Worm (Caenorhabditis elegans): ENCODE results near the gene zip-8.

The zip-8 gene

DNA sequence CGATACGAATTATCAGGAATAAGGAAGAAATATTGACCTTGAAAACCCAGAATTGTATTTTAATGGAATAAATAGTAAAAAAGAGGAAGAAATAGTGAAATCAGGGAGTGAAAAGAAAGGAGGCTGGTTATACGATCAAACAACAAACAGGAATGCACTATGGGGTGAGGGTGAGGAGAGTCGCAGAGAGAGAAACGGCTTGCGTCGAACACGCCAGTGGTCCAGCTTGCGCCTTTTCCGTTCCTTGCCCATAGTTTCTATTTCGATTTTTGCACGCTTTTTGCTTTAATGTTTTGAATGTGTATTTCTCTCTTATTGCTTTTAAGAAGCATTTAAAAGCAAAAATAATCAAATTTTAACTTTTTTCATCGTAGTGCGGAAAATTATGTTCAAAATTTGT is 25.1 kb upstream of the zip-8 start (continued):
- TF ChIP-seq ztf-7 (tag; optimal IDR thresholded peaks at IDR 0.05) = no peak
- peak; percentile 78 for TF ChIP-seq hmg-1.1 (GFP tag; IDR thresholded peaks at IDR 0.05)
- peak; percentile 76; the same call in 1 of the 2 replicates for TF ChIP-seq arid-1 (GFP tag; conservative IDR thresholded peaks at IDR 0.05)
- TF ChIP-seq ZK546.5 (tag; optimal IDR thresholded peaks at IDR 0.05) = no peak
- TF ChIP-seq daf-19 (GFP tag; conservative IDR thresholded peaks at IDR 0.05) = no peak
- peak; percentile 27 for TF ChIP-seq pqm-1 (tag; optimal IDR thresholded peaks at IDR 0.05)
- no peak for TF ChIP-seq aly-2 (tag; optimal IDR thresholded peaks at IDR 0.05)
- peak; percentile 8 for TF ChIP-seq nhr-102 (tag; optimal IDR thresholded peaks at IDR 0.05)
- TF ChIP-seq egl-43 (GFP tag; IDR thresholded peaks at IDR 0.05) = no peak
- TF ChIP-seq lin-38 (GFP tag; IDR thresholded peaks at IDR 0.05) = peak; percentile 83
- no peak for TF ChIP-seq egl-27 (tag; optimal IDR thresholded peaks at IDR 0.05)
- TF ChIP-seq ztf-11 (tag; optimal IDR thresholded peaks at IDR 0.05) = no peak
- TF ChIP-seq hif-1 (tag; optimal IDR thresholded peaks at IDR 0.05) = peak in 1 of 2 experiments; percentile 88
- peak; percentile 82 for TF ChIP-seq hlh-11 (tag; optimal IDR thresholded peaks at IDR 0.05)
- TF ChIP-seq unc-62 (GFP tag; optimal IDR thresholded peaks at IDR 0.05 in 1 of 2) = peak in 1 of 2 experiments; percentile 65
- TF ChIP-seq unc-62 (tag; optimal IDR thresholded peaks at IDR 0.05) = no peak
- TF ChIP-seq Y105C5A.15 (GFP tag; IDR thresholded peaks at IDR 0.05) = no peak
- TF ChIP-seq nhr-42 (GFP tag; IDR thresholded peaks at IDR 0.05) = 0 out of 2 replicates have a peak, but pooled peaks have one; percentile 11
- no peak for TF ChIP-seq lin-29 (GFP tag; IDR thresholded peaks at IDR 0.05)
- TF ChIP-seq zfp-3 (GFP tag; conservative IDR thresholded peaks at IDR 0.05) = no peak
- TF ChIP-seq daf-12 (tag; optimal IDR thresholded peaks at IDR 0.05) = no peak
- TF ChIP-seq nhr-28 (tag; optimal IDR thresholded peaks at IDR 0.05) = peak; percentile 80
- peak; percentile 62 for TF ChIP-seq T20F7.1 (GFP tag; optimal IDR thresholded peaks at IDR 0.05)
- no peak for TF ChIP-seq ctbp-1 (GFP tag; IDR thresholded peaks at IDR 0.05)
- peak; percentile 98 for TF ChIP-seq aha-1 (tag)
- TF ChIP-seq D1046.2 (GFP tag; IDR thresholded peaks at IDR 0.05) = no peak
- no peak for TF ChIP-seq unc-39 (tag; optimal IDR thresholded peaks at IDR 0.05)
- TF ChIP-seq ceh-28 (tag; optimal IDR thresholded peaks at IDR 0.05) = no peak
- no peak for TF ChIP-seq zfp-2 (tag; optimal IDR thresholded peaks at IDR 0.05)
- no peak for TF ChIP-seq mxl-2 (GFP tag; conservative IDR thresholded peaks at IDR 0.05)
- peak; percentile 65 for TF ChIP-seq dmd-6 (GFP tag; IDR thresholded peaks at IDR 0.05)
- no peak for TF ChIP-seq dmd-9 (GFP tag; IDR thresholded peaks at IDR 0.05)
- TF ChIP-seq Y75B8A.6 (GFP tag; IDR thresholded peaks at IDR 0.05) = no peak
- TF ChIP-seq spr-3 (GFP tag; optimal IDR thresholded peaks at IDR 0.05) = no peak
- no peak for TF ChIP-seq nhr-10 (tag; optimal IDR thresholded peaks at IDR 0.05)
- TF ChIP-seq php-3 (GFP tag; IDR thresholded peaks at IDR 0.05) = no peak
- TF ChIP-seq ceh-32 (tag; optimal IDR thresholded peaks at IDR 0.05; ENCODE audit: poor library complexity) = no peak
- TF ChIP-seq R02D3.7 (tag; optimal IDR thresholded peaks at IDR 0.05) = no peak
- no peak for TF ChIP-seq zag-1 (tag; optimal IDR thresholded peaks at IDR 0.05)
- peak; percentile 95 for TF ChIP-seq mep-1 (tag; optimal IDR thresholded peaks at IDR 0.05)
- TF ChIP-seq nhr-77 (tag; optimal IDR thresholded peaks at IDR 0.05) = peak; percentile 72
- TF ChIP-seq vab-7 (GFP tag; IDR thresholded peaks at IDR 0.05) = no peak
- 0 out of 2 replicates have a peak, but pooled peaks have one; percentile 34 for TF ChIP-seq madf-9 (GFP tag; conservative IDR thresholded peaks at IDR 0.05)
- TF ChIP-seq lin-15B (tag; optimal IDR thresholded peaks at IDR 0.05) = no peak
- TF ChIP-seq nhr-76 (tag; optimal IDR thresholded peaks at IDR 0.05) = no peak
- TF ChIP-seq ZK337.2 (GFP tag; IDR thresholded peaks at IDR 0.05) = no peak
- no peak for TF ChIP-seq nhr-237 (tag; optimal IDR thresholded peaks at IDR 0.05)
- TF ChIP-seq F49E8.2 (tag; optimal IDR thresholded peaks at IDR 0.05; ENCODE audit: borderline replicate concordance) = no peak
- peak; percentile 80 for TF ChIP-seq spr-1 (tag; optimal IDR thresholded peaks at IDR 0.05)
- TF ChIP-seq ama-1 (optimal IDR thresholded peaks at IDR 0.05) = peak; percentile 38
- TF ChIP-seq saeg-2 (GFP tag; IDR thresholded peaks at IDR 0.05) = no peak
- peak; percentile 21; the same call in 1 of the 2 replicates for TF ChIP-seq set-16 (GFP tag; IDR thresholded peaks at IDR 0.05)
- TF ChIP-seq T26A8.4 (GFP tag; IDR thresholded peaks at IDR 0.05) = peak; percentile 37; the same call in 1 of the 2 replicates

All from whole organism, L4 larva.